Worm (Caenorhabditis elegans): ENCODE data around the gene F45G2.9.

Gene F45G2.9

ce11 chrIII:13388621-13389020 is 48.1 kb downstream of the F45G2.9 start:
- TF ChIP-seq efl-1 (optimal IDR thresholded peaks at IDR 0.05) = no peak
- no peak for TF ChIP-seq efl-1 (GFP tag; optimal IDR thresholded peaks at IDR 0.05 in 1 of 2)
- no peak for TF ChIP-seq elt-3 (tag; optimal IDR thresholded peaks at IDR 0.05)
- TF ChIP-seq elt-2 (tag; optimal IDR thresholded peaks at IDR 0.05) = peak; percentile 73
- no peak for TF ChIP-seq irx-1 (tag; optimal IDR thresholded peaks at IDR 0.05)
- no peak for TF ChIP-seq unc-98 (GFP tag; IDR thresholded peaks at IDR 0.05)
- TF ChIP-seq efl-3 (GFP tag; optimal IDR thresholded peaks at IDR 0.05) = no peak
- TF ChIP-seq nhr-19 (GFP tag; conservative IDR thresholded peaks at IDR 0.05) = no peak
- TF ChIP-seq sptf-1 (tag; optimal IDR thresholded peaks at IDR 0.05) = no peak

- TF ChIP-seq C16A3.4 (tag; optimal IDR thresholded peaks at IDR 0.05) (no peak), ces-1 (GFP tag; optimal IDR thresholded peaks at IDR 0.05) (no peak), nhr-85 (tag) (no peak), xbp-1 (tag; optimal IDR thresholded peaks at IDR 0.05) (no peak), sox-4 (tag; optimal IDR thresholded peaks at IDR 0.05) (no peak), nhr-71 (tag; optimal IDR thresholded peaks at IDR 0.05) (no peak), aly-2 (tag; optimal IDR thresholded peaks at IDR 0.05) (no peak), ztf-4 (tag; optimal IDR thresholded peaks at IDR 0.05) (no peak), alr-1 (tag; optimal IDR thresholded peaks at IDR 0.05; ENCODE audit: borderline replicate concordance) (no peak), pax-3 (tag; optimal IDR thresholded peaks at IDR 0.05) (no peak), fos-1 (tag; optimal IDR thresholded peaks at IDR 0.05) (no peak), nhr-76 (tag; optimal IDR thresholded peaks at IDR 0.05) (no peak), lin-13 (GFP tag; optimal IDR thresholded peaks at IDR 0.05) (no peak), lin-14 (GFP tag; optimal IDR thresholded peaks at IDR 0.05) (no peak), nhr-19 (GFP tag; conservative IDR thresholded peaks at IDR 0.05) (no peak), snu-23 (GFP tag; optimal IDR thresholded peaks at IDR 0.05) (no peak)
These were observed 50.9 kb downstream of the F45G2.9 start, which contains the start of gene T03F6.4 for ce11 chrIII:13385850-13386249. Gene T03F6.4, plus strand, starts transcription at chrIII:13386150.

All from whole organism, L1 larva.